Fruit fly (Drosophila melanogaster) whole organism, wandering third instar larva: ENCODE data around the gene CG18628.

Experiments used
- Abd-B ChIP-seq: fragments of >200 bp; optimal IDR thresholded peaks from 2 replicates; lab custom pipeline; 2017; ENCODE audit warnings: missing biosample characterization, missing genetic modification characterization
- HLH106 ChIP-seq: fragments of 200-800 bp; optimal IDR thresholded peaks from 3 replicates; lab custom pipeline; 2019; ENCODE audit warnings: missing biosample characterization, mild to moderate bottlenecking, missing genetic modification characterization, moderate library complexity
- Hr83 ChIP-seq: fragments of 200-300 bp; sonication (Bioruptor generic); optimal IDR thresholded peaks from 2 replicates; lab custom pipeline; 2016; ENCODE audit warnings: missing biosample characterization, mild to moderate bottlenecking, missing genetic modification characterization, moderate library complexity; ENCODE audit not compliant: poor library complexity, severe bottlenecking
- dl ChIP-seq, 2 experiments: fragments of 175-275, 200-275 bp in 1 of 2; fragments of 200-275 bp in 1 of 2; sonication (Bioruptor generic); optimal IDR thresholded peaks; lab custom pipeline; 2018; ENCODE audit warnings: mild to moderate bottlenecking in 2 of 2, missing biosample characterization in 2 of 2, missing genetic modification characterization in 2 of 2, moderate library complexity in 2 of 2; ENCODE audit not compliant: partially characterized antibody in 2 of 2, insufficient read depth in 1 of 2
- dsf ChIP-seq: sonication (Bioruptor generic); optimal IDR thresholded peaks from 2 replicates; lab custom pipeline; 2016; ENCODE audit warnings: missing biosample characterization, missing genetic modification characterization, borderline replicate concordance
- h ChIP-seq: fragments of 200-800 bp; sonication (Bioruptor generic); optimal IDR thresholded peaks from 3 replicates; lab custom pipeline; 2016; ENCODE audit warnings: missing biosample characterization, mild to moderate bottlenecking, missing genetic modification characterization
- jim ChIP-seq: fragments of 175-275, 200-325 bp; sonication (Bioruptor generic); optimal IDR thresholded peaks from 2 replicates; lab custom pipeline; 2016; ENCODE audit warnings: missing biosample characterization, mild to moderate bottlenecking, missing genetic modification characterization
- sage ChIP-seq: fragments of 200-800 bp; sonication (Bioruptor generic); optimal IDR thresholded peaks from 2 replicates; lab custom pipeline; 2016; ENCODE audit warnings: missing biosample characterization, mild to moderate bottlenecking, missing genetic modification characterization
- sv ChIP-seq: fragments of 200-800 bp; sonication (Bioruptor generic); optimal IDR thresholded peaks from 3 replicates; lab custom pipeline; 2016; ENCODE audit warnings: missing biosample characterization, missing genetic modification characterization
- usp ChIP-seq: fragments of >200 bp; optimal IDR thresholded peaks from 2 replicates; lab custom pipeline; 2017; ENCODE audit warnings: missing biosample characterization, missing genetic modification characterization

- TF ChIP-seq dl (GFP tag; optimal IDR thresholded peaks at IDR 0.05; lab: Kevin White, UChicago; ENCODE audit: insufficient read depth in 1 of 2, partially characterized antibody in 2 of 2) (no peak), Hr83 (peak; percentile 34), sv (GFP tag; lab: Kevin White, UChicago) (no peak), usp (GFP tag; lab: Kevin White, UChicago) (no peak), Abd-B (GFP tag; lab: Kevin White, UChicago) (no peak), HLH106 (tag; lab: Kevin White, UChicago) (no peak), dsf (no peak), h (GFP tag; lab: Kevin White, UChicago) (peak; percentile 22), sage (GFP tag; lab: Kevin White, UChicago) (no peak), jim (GFP tag; lab: Kevin White, UChicago) (no peak)
These were observed 27.8 kb downstream of the CG18628 start for dm6 chr3L:10667341-10667740.
